Fruit fly (Drosophila melanogaster) whole organism, embryonic: ENCODE data around the gene CG7924.

Source experiments
- Aef1 ChIP-seq: fragments of 200-800 bp; sonication (Bioruptor generic); IDR thresholded peaks from 3 replicates; pipeline ENCODE4 v1.3.6; 2022; ENCODE audit warnings: missing biosample characterization, missing genetic modification characterization
- CG10543 ChIP-seq: fragments of 200-800 bp; sonication (Bioruptor generic); optimal IDR thresholded peaks from 3 replicates; lab custom pipeline; 2017; ENCODE audit warnings: missing biosample characterization, mild to moderate bottlenecking, missing genetic modification characterization, moderate library complexity
- CG10979 ChIP-seq: fragments of 200-800 bp; sonication (Bioruptor generic); optimal IDR thresholded peaks from 2 replicates; lab custom pipeline; 2018; ENCODE audit warnings: missing biosample characterization, mild to moderate bottlenecking, missing genetic modification characterization, moderate library complexity
- CG11695 ChIP-seq: fragments of 200-800 bp; sonication (Bioruptor generic); IDR thresholded peaks from 3 replicates; pipeline ENCODE4 v1.3.6; 2022; ENCODE audit warnings: missing biosample characterization, missing genetic modification characterization
- CG12219 ChIP-seq: fragments of 200-800 bp; sonication (Bioruptor generic); optimal IDR thresholded peaks from 3 replicates; lab custom pipeline; 2018; ENCODE audit warnings: missing biosample characterization, mild to moderate bottlenecking, missing genetic modification characterization
- CG13123 ChIP-seq: fragments of 200-800 bp; sonication (Bioruptor generic); optimal IDR thresholded peaks from 2 replicates; lab custom pipeline; 2016; ENCODE audit warnings: missing biosample characterization, missing genetic modification characterization
- CG13894 ChIP-seq: fragments of 200-800 bp; sonication (Bioruptor generic); optimal IDR thresholded peaks from 3 replicates; lab custom pipeline; 2018; ENCODE audit warnings: missing biosample characterization, mild to moderate bottlenecking, missing genetic modification characterization, moderate library complexity
- CG15514 ChIP-seq: fragments of 200-800 bp; sonication (Bioruptor generic); optimal IDR thresholded peaks from 3 replicates; lab custom pipeline; 2017; ENCODE audit warnings: missing biosample characterization, missing genetic modification characterization, mild to moderate bottlenecking, moderate library complexity, missing genetic modification reagents
- CG16779 ChIP-seq: fragments of 200-800 bp; sonication (Bioruptor generic); IDR thresholded peaks from 2 replicates; pipeline ENCODE4 v1.3.6; 2022; ENCODE audit warnings: missing biosample characterization, missing genetic modification characterization
- CG17328 ChIP-seq: fragments of 200-800 bp; sonication (Bioruptor generic); IDR thresholded peaks from 2 replicates; pipeline ENCODE4 v1.3.6; 2022; ENCODE audit warnings: missing biosample characterization, missing genetic modification characterization
- CG17361 ChIP-seq: fragments of 200-800 bp; sonication (Bioruptor generic); IDR thresholded peaks from 3 replicates; pipeline ENCODE4 v1.3.6; 2022; ENCODE audit warnings: missing biosample characterization, missing genetic modification characterization
- CG2712 ChIP-seq: fragments of 200-800 bp; optimal IDR thresholded peaks from 3 replicates; lab custom pipeline; 2019; ENCODE audit warnings: missing biosample characterization, mild to moderate bottlenecking, missing genetic modification characterization, moderate library complexity
- CG31388 ChIP-seq: fragments of 200-800 bp; sonication (Bioruptor generic); optimal IDR thresholded peaks from 2 replicates; lab custom pipeline; 2016; ENCODE audit warnings: missing biosample characterization, missing genetic modification characterization
- CG32532 ChIP-seq: fragments of 200-800 bp; sonication (Bioruptor generic); IDR thresholded peaks from 2 replicates; pipeline ENCODE4 v1.3.6; 2022; ENCODE audit warnings: missing biosample characterization, missing genetic modification characterization
- CG33557 ChIP-seq: fragments of 200-800 bp; sonication (Bioruptor generic); optimal IDR thresholded peaks from 2 replicates; lab custom pipeline; 2019; ENCODE audit warnings: missing biosample characterization, mild to moderate bottlenecking, missing genetic modification characterization, moderate library complexity
- CG34224 ChIP-seq: fragments of 200-800 bp; sonication (Bioruptor generic); IDR thresholded peaks from 3 replicates; pipeline ENCODE4 v1.3.6; 2022; ENCODE audit warnings: missing biosample characterization, missing genetic modification characterization; ENCODE audit not compliant: partially characterized antibody
- CG34422 ChIP-seq: fragments of 200-800 bp; sonication (Bioruptor generic); IDR thresholded peaks from 3 replicates; pipeline ENCODE4 v1.3.6; 2022; ENCODE audit warnings: missing biosample characterization, missing genetic modification characterization
- CG5245 ChIP-seq: fragments of 200-800 bp; sonication (Bioruptor generic); optimal IDR thresholded peaks from 3 replicates; lab custom pipeline; 2016; ENCODE audit warnings: missing biosample characterization, missing genetic modification characterization
- CG6854 ChIP-seq: fragments of 200-800 bp; sonication (Bioruptor generic); optimal IDR thresholded peaks from 3 replicates; lab custom pipeline; 2017; ENCODE audit warnings: missing biosample characterization, mild to moderate bottlenecking, missing genetic modification characterization
- CG7839 ChIP-seq: fragments of 200-800 bp; sonication (Bioruptor generic); optimal IDR thresholded peaks from 3 replicates; lab custom pipeline; 2018; ENCODE audit warnings: missing biosample characterization, mild to moderate bottlenecking, missing genetic modification characterization, moderate library complexity
- CG7987 ChIP-seq: fragments of 200-800 bp; sonication (Bioruptor generic); optimal IDR thresholded peaks from 2 replicates; lab custom pipeline; 2018; ENCODE audit warnings: missing biosample characterization, mild to moderate bottlenecking, missing genetic modification characterization, moderate library complexity
- CG9932 ChIP-seq: fragments of 200-800 bp; sonication (Bioruptor generic); IDR thresholded peaks from 2 replicates; pipeline ENCODE4 v1.3.6; 2022; ENCODE audit warnings: missing biosample characterization, missing genetic modification characterization
- D ChIP-seq, 2 experiments: fragments of 200-800 bp in 1 of 2; fragments of >200 bp in 1 of 2; sonication (Bioruptor generic) in 1 of 2; optimal IDR thresholded peaks; 2 replicates in 1 of 2; 3 replicates in 1 of 2; lab custom pipeline; 2017; ENCODE audit warnings: mild to moderate bottlenecking in 1 of 2, missing biosample characterization in 1 of 2, missing genetic modification characterization in 1 of 2, missing genetic modification reagents in 1 of 2
- Dek ChIP-seq: fragments of 200-800 bp; sonication (Bioruptor generic); optimal IDR thresholded peaks from 3 replicates; lab custom pipeline; 2019; ENCODE audit warnings: missing biosample characterization, mild to moderate bottlenecking, missing genetic modification characterization, moderate library complexity
- Dll ChIP-seq: fragments of 200-800 bp; sonication (Bioruptor generic); IDR thresholded peaks from 4 replicates; pipeline ENCODE4 v1.3.6; 2022; ENCODE audit warnings: missing biosample characterization, missing genetic modification characterization; ENCODE audit not compliant: partially characterized antibody
- Elba2 ChIP-seq: fragments of 200-800 bp; sonication (Bioruptor generic); optimal IDR thresholded peaks from 3 replicates; lab custom pipeline; 2016; ENCODE audit warnings: missing biosample characterization, missing genetic modification characterization
- Hsf ChIP-seq: fragments of 200-800 bp; sonication (Bioruptor generic); optimal IDR thresholded peaks from 3 replicates; lab custom pipeline; 2016; ENCODE audit warnings: missing biosample characterization, missing genetic modification characterization
- Nf-YB ChIP-seq: fragments of 200-800 bp; sonication (Bioruptor generic); optimal IDR thresholded peaks from 3 replicates; lab custom pipeline; 2019; ENCODE audit warnings: missing biosample characterization, mild to moderate bottlenecking, missing genetic modification characterization, moderate library complexity
- Nf-YC ChIP-seq: fragments of 200-800 bp; optimal IDR thresholded peaks from 3 replicates; lab custom pipeline; 2019; ENCODE audit warnings: missing biosample characterization, mild to moderate bottlenecking, missing genetic modification characterization, moderate library complexity
- PHDP ChIP-seq: fragments of 200-800 bp; sonication (Bioruptor generic); optimal IDR thresholded peaks from 3 replicates; lab custom pipeline; 2018; ENCODE audit warnings: missing biosample characterization, mild to moderate bottlenecking, missing genetic modification characterization, moderate library complexity
- Poxn ChIP-seq: fragments of 200-800 bp; sonication (Bioruptor generic); IDR thresholded peaks from 2 replicates; pipeline ENCODE4 v1.3.6; 2022; ENCODE audit warnings: missing biosample characterization, missing genetic modification characterization
- TFAM ChIP-seq: fragments of 200-800 bp; sonication (Bioruptor generic); optimal IDR thresholded peaks from 2 replicates; lab custom pipeline; 2017; ENCODE audit warnings: missing biosample characterization, missing genetic modification characterization, inconsistent platforms
- ac ChIP-seq: fragments of 200-800 bp; sonication (Bioruptor generic); optimal IDR thresholded peaks from 3 replicates; lab custom pipeline; 2017; ENCODE audit warnings: missing biosample characterization, mild to moderate bottlenecking, missing genetic modification characterization
- bbx ChIP-seq: fragments of 200-800 bp; sonication (Bioruptor generic); IDR thresholded peaks from 2 replicates; pipeline ENCODE4 v1.3.6; 2022; ENCODE audit warnings: missing biosample characterization, missing genetic modification characterization; ENCODE audit not compliant: partially characterized antibody
- dmrt11E ChIP-seq: fragments of 200-800 bp; sonication (Bioruptor generic); optimal IDR thresholded peaks from 3 replicates; lab custom pipeline; 2018; ENCODE audit warnings: missing biosample characterization, mild to moderate bottlenecking, missing genetic modification characterization, moderate library complexity
- en ChIP-seq: fragments of 200-800 bp; sonication (Bioruptor generic); optimal IDR thresholded peaks from 2 replicates; lab custom pipeline; 2016; ENCODE audit warnings: missing biosample characterization, missing genetic modification characterization
- eyg ChIP-seq: fragments of 200-800 bp; sonication (Bioruptor generic); optimal IDR thresholded peaks from 3 replicates; lab custom pipeline; 2016; ENCODE audit warnings: missing biosample characterization, missing genetic modification characterization
- hkb ChIP-seq, 2 experiments: fragments of 200-800 bp in 1 of 2; fragments of >200 bp in 1 of 2; sonication (Bioruptor generic) in 1 of 2; IDR thresholded peaks in 1 of 2; optimal IDR thresholded peaks in 1 of 2; 2 replicates each; pipeline versions ENCODE4 v1.3.6 to Lab custom; 2017 to 2022; ENCODE audit warnings: missing biosample characterization in 1 of 2, missing genetic modification characterization in 1 of 2
- nmo ChIP-seq: fragments of 200-800 bp; sonication (Bioruptor generic); optimal IDR thresholded peaks from 2 replicates; lab custom pipeline; 2018; ENCODE audit warnings: missing biosample characterization, mild to moderate bottlenecking, missing genetic modification characterization, moderate library complexity
- otp ChIP-seq: fragments of 200-800 bp; sonication (Bioruptor generic); IDR thresholded peaks from 3 replicates; pipeline ENCODE4, ENCODE4 v1.3.6; 2022; ENCODE audit warnings: missing biosample characterization, missing genetic modification characterization
- p53 ChIP-seq: fragments of 200-800 bp; sonication (Bioruptor generic); optimal IDR thresholded peaks from 2 replicates; lab custom pipeline; 2016; ENCODE audit warnings: missing biosample characterization, missing genetic modification characterization
- peb ChIP-seq: fragments of 200-800 bp; sonication (Bioruptor generic); IDR thresholded peaks from 2 replicates; pipeline ENCODE4 v1.3.6; 2022; ENCODE audit warnings: missing biosample characterization, missing genetic modification characterization
- pum ChIP-seq: fragments of 200-800 bp; sonication (Bioruptor generic); optimal IDR thresholded peaks from 2 replicates; lab custom pipeline; 2016; ENCODE audit warnings: missing biosample characterization, missing genetic modification characterization
- run ChIP-seq: fragments of 200-800 bp; sonication (Bioruptor generic); optimal IDR thresholded peaks from 3 replicates; lab custom pipeline; 2018; ENCODE audit warnings: missing biosample characterization, mild to moderate bottlenecking, missing genetic modification characterization
- sqz ChIP-seq: fragments of 200-800 bp; sonication (Bioruptor generic); optimal IDR thresholded peaks from 3 replicates; lab custom pipeline; 2018; ENCODE audit warnings: missing biosample characterization, mild to moderate bottlenecking, missing genetic modification characterization
- stc ChIP-seq: fragments of 200-800 bp; sonication (Bioruptor generic); IDR thresholded peaks from 2 replicates; pipeline ENCODE4 v1.3.6; 2022; ENCODE audit warnings: missing biosample characterization, missing genetic modification characterization
- tin ChIP-seq: fragments of 200-800 bp; sonication (Bioruptor generic); optimal IDR thresholded peaks from 3 replicates; lab custom pipeline; 2016; ENCODE audit warnings: missing biosample characterization, missing genetic modification characterization

The CG7924 gene

dm6 chr3L:14190625-14191475, 42.4 kb upstream of the CG7924 start, which contains the start of gene nuf (continued):
- no peak for TF ChIP-seq TFAM
- peak; percentile 23 for TF ChIP-seq Nf-YC (tag; lab: Kevin White, UChicago)
- TF ChIP-seq Elba2 (GFP tag; lab: Kevin White, UChicago), result no peak
- TF ChIP-seq CG13894 (tag; lab: Kevin White, UChicago), result peak; percentile 82
- TF ChIP-seq tin (GFP tag; lab: Kevin White, UChicago), result no peak
- TF ChIP-seq CG12219, result peak; percentile 39
- no peak for TF ChIP-seq CG9932
- peak; percentile 56 for TF ChIP-seq CG6854
- TF ChIP-seq CG17328 (GFP tag; lab: Robert Waterston, UW), result peak; percentile 65
- peak; percentile 20 for TF ChIP-seq ac (GFP tag; lab: Kevin White, UChicago)
- TF ChIP-seq CG16779 (GFP tag; lab: Robert Waterston, UW), result peak; percentile 21; the same call in 1 of the 2 replicates
- TF ChIP-seq CG10543, result peak; percentile 87
- TF ChIP-seq pum (GFP tag; lab: Kevin White, UChicago), result no peak
- TF ChIP-seq Aef1, result no peak
- TF ChIP-seq CG13123, result no peak
- peak; percentile 44 for TF ChIP-seq CG15514
- peak; percentile 46 for TF ChIP-seq CG2712 (tag; lab: Kevin White, UChicago)
- TF ChIP-seq otp (GFP tag; lab: Robert Waterston, UW), result peak; percentile 56; the same call in 1 of the 3 replicates
- TF ChIP-seq hkb (optimal IDR thresholded peaks at IDR 0.05; lab: Kevin White, UChicago), result no peak
- TF ChIP-seq hkb (GFP tag; IDR thresholded peaks at IDR 0.05; lab: Robert Waterston, UW), result peak; percentile 78
- no peak for TF ChIP-seq CG31388
- TF ChIP-seq p53 (GFP tag; lab: Kevin White, UChicago), result no peak
- peak; percentile 40; the same call in 1 of the 2 replicates for TF ChIP-seq CG32532 (GFP tag; lab: Robert Waterston, UW)
- TF ChIP-seq CG34224, result no peak
- peak; percentile 23 for TF ChIP-seq CG7839 (tag; lab: Kevin White, UChicago)
- TF ChIP-seq Poxn (GFP tag; lab: Robert Waterston, UW), result no peak
- peak; percentile 73; the same call in 2 of the 3 replicates for TF ChIP-seq CG34422 (GFP tag; lab: Robert Waterston, UW)
- peak; percentile 46 for TF ChIP-seq sqz (GFP tag; lab: Kevin White, UChicago)
- peak; percentile 59; the same call in 2 of the 3 replicates for TF ChIP-seq CG11695 (GFP tag; lab: Robert Waterston, UW)
- TF ChIP-seq CG5245 (GFP tag; lab: Kevin White, UChicago), result no peak
- TF ChIP-seq Dek (tag; lab: Kevin White, UChicago), result no peak
- no peak for TF ChIP-seq en
- no peak for TF ChIP-seq dmrt11E
- no peak; the same call in 3 of the 4 replicates for TF ChIP-seq Dll (GFP tag; lab: Robert Waterston, UW)
- peak; percentile 38 for TF ChIP-seq run (tag; lab: Kevin White, UChicago)
- peak; percentile 62 for TF ChIP-seq bbx
- no peak for TF ChIP-seq peb (GFP tag; lab: Robert Waterston, UW)
- no peak; the same call in 2 of the 3 replicates for TF ChIP-seq CG17361 (GFP tag; lab: Robert Waterston, UW)
- no peak for TF ChIP-seq Hsf
- TF ChIP-seq CG10979 (tag; lab: Kevin White, UChicago), result peak; percentile 18
- TF ChIP-seq eyg, result no peak
- TF ChIP-seq Nf-YB (GFP tag; lab: Kevin White, UChicago), result peak; percentile 26
- peak; percentile 9 for TF ChIP-seq nmo (GFP tag; lab: Kevin White, UChicago)
- peak; percentile 24 for TF ChIP-seq CG33557 (GFP tag; lab: Kevin White, UChicago)
- peak; percentile 51 for TF ChIP-seq PHDP (tag; lab: Kevin White, UChicago)
- no peak for TF ChIP-seq D (optimal IDR thresholded peaks at IDR 0.05; lab: Kevin White, UChicago)
- TF ChIP-seq D (GFP tag; optimal IDR thresholded peaks at IDR 0.05; lab: Kevin White, UChicago), result peak; percentile 27
- peak; percentile 48; the same call in 1 of the 2 replicates for TF ChIP-seq stc (GFP tag; lab: Robert Waterston, UW)
- peak; percentile 90 for TF ChIP-seq CG7987 (GFP tag; lab: Kevin White, UChicago)
